Worm (Caenorhabditis elegans): ENCODE results near the gene ugt-30.

ugt-30 gene

DNA sequence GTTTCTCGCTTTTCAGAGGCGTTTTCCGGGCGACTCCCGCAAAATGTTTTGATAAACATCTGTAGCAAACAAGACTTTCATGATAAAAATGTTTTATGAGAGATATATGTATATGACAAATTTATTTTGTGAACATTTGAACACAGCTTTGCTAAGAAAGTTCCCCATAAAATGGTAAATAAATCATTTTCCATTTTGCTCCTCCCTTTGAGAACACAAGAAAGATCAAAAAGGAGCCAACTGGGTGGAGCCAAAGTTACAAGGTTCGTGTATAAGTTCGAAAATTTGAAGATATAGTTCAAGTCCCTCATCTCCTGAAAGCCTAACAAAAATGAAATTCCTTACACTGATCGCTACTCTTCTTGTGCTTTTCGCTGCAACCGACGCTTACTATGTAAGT is 34.6 kb downstream of the ugt-30 start, which contains the start of gene C01G10.17:
C01G10.17 (plus strand) TSS at position 301 of the 400 bp plus-strand sequence.
- TF ChIP-seq lin-13 (GFP tag; optimal IDR thresholded peaks at IDR 0.05), result no peak
- no peak for TF ChIP-seq nhr-42 (GFP tag; IDR thresholded peaks at IDR 0.05)

DNA sequence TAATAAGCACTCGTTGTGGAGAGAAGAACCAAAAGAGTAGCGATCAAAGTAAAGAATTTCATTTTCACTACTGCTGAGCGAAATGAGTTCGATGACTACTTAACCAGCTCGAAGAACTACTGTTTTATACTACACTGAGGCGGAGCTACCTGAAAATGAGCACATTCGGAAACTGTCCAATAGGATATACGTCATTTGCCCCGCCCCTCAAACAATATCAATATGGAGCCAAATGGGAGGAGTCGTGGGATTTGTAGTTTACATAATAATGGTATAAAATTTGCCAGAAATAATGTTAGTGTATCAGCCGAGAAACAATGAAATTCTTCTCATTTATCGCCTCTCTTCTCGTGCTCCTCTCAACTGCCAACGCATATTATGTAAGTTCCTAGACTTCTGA is 35.6 kb downstream of the ugt-30 start, which contains the start of the genes C01G10.5 and C01G10.4:
C01G10.5 (minus strand) TSS at position 101 of the 400 bp plus-strand sequence.
C01G10.4 (plus strand) TSS at position 303 of the 400 bp plus-strand sequence.
- TF ChIP-seq ceh-20 (GFP tag; IDR thresholded peaks at IDR 0.05) (no peak), snpc-1.2 (GFP tag; IDR thresholded peaks at IDR 0.05) (no peak), fkh-10 (GFP tag; optimal IDR thresholded peaks at IDR 0.05) (no peak), lim-7 (GFP tag; IDR thresholded peaks at IDR 0.05) (no peak), daf-12 (tag; optimal IDR thresholded peaks at IDR 0.05) (no peak), gei-8 (GFP tag; optimal IDR thresholded peaks at IDR 0.05) (no peak), nhr-76 (tag; optimal IDR thresholded peaks at IDR 0.05) (no peak), nhr-237 (tag; optimal IDR thresholded peaks at IDR 0.05) (no peak), nhr-42 (GFP tag; IDR thresholded peaks at IDR 0.05) (no peak), unc-39 (tag; optimal IDR thresholded peaks at IDR 0.05) (no peak), Y105C5A.15 (GFP tag; IDR thresholded peaks at IDR 0.05) (no peak), rbr-2 (tag; optimal IDR thresholded peaks at IDR 0.05) (no peak), Y5F2A.4 (GFP tag; optimal IDR thresholded peaks at IDR 0.05) (no peak), nhr-102 (tag; optimal IDR thresholded peaks at IDR 0.05) (no peak)

DNA sequence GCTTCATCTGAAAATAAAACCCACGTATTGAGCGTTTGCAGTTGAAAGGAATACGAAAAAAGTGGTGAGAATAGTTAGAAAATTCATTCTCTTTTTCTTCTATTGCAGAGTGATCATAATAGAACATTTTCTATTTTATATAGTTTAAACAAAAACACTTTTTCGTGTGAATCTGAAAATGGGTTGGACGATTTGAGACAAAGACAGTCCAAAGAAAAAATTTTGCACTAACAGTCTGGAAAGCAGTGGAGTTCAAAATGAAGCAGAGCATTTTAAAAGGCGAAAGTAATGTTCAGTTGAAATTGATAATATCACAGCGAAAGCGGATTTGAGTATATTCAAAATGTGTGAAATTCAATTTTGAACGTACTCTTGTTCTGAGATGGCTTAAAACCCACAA is 36.4 kb downstream of the ugt-30 start, which contains the start of gene C01G10.18:
C01G10.18 (minus strand) TSS at position 101 of the 400 bp plus-strand sequence.
- TF ChIP-seq F26F4.8 (GFP tag; conservative IDR thresholded peaks at IDR 0.05) (no peak), nhr-6 (tag; optimal IDR thresholded peaks at IDR 0.05) (no peak), unc-130 (GFP tag; optimal IDR thresholded peaks at IDR 0.05) (no peak), nhr-77 (tag; optimal IDR thresholded peaks at IDR 0.05) (no peak), ZK337.2 (GFP tag; IDR thresholded peaks at IDR 0.05) (no peak), attf-4 (tag; optimal IDR thresholded peaks at IDR 0.05) (no peak), ceh-44 (GFP tag; IDR thresholded peaks at IDR 0.05) (no peak), mdl-1 (tag; optimal IDR thresholded peaks at IDR 0.05) (no peak), nhr-28 (tag; optimal IDR thresholded peaks at IDR 0.05) (no peak), lin-13 (GFP tag; optimal IDR thresholded peaks at IDR 0.05) (no peak), unc-62 (GFP tag; optimal IDR thresholded peaks at IDR 0.05 in 1 of 2) (no peak), unc-62 (tag; optimal IDR thresholded peaks at IDR 0.05) (no peak)

DNA sequence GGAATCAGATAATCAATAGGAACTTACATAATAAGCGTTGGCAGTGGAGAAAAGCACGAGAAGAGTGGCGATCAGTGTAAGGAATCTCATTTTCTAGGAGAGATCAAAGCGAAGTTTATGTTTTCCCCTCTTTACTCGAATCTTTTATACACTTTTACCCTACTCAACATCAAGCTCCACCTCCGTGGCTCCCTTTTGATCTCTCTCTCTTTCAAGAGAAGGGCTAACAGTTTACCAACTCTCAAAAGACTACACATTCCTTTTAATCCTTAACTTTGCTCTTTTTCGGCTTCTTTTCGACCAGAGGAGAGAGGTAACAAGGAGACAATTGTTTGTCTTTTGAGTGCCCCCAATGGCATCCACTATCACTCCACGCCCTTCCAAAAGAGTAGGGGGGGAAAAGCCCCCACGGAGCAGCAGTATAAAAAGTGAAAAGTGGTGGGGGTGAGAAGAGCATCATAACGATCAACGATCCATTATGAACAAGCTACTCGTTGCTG is 37.8 kb downstream of the ugt-30 start, which contains the start of the genes C01G10.15 and C01G10.6:
C01G10.15 (minus strand) TSS at position 101 of the 500 bp plus-strand sequence.
C01G10.6 (plus strand) TSS at position 450 of the 500 bp plus-strand sequence.
- TF ChIP-seq pha-4 (GFP tag; IDR thresholded peaks at IDR 0.05), result no peak
- TF ChIP-seq pha-4 (tag; optimal IDR thresholded peaks at IDR 0.05), result no peak
- TF ChIP-seq Y48G9A.11 (GFP tag; IDR thresholded peaks at IDR 0.05), result no peak
- TF ChIP-seq duxl-1 (tag; optimal IDR thresholded peaks at IDR 0.05; ENCODE audit: poor library complexity), result no peak
- no peak for TF ChIP-seq rbr-2 (tag; optimal IDR thresholded peaks at IDR 0.05)
- no peak for TF ChIP-seq zag-1 (tag; optimal IDR thresholded peaks at IDR 0.05)
- TF ChIP-seq madf-9 (GFP tag; conservative IDR thresholded peaks at IDR 0.05), result no peak
- TF ChIP-seq hif-1 (tag; optimal IDR thresholded peaks at IDR 0.05), result no peak
- TF ChIP-seq aha-1 (tag), result no peak
- no peak for TF ChIP-seq egl-43 (GFP tag; IDR thresholded peaks at IDR 0.05)
- no peak for TF ChIP-seq nhr-111 (GFP tag; optimal IDR thresholded peaks at IDR 0.05)
- TF ChIP-seq dmd-6 (GFP tag; IDR thresholded peaks at IDR 0.05), result no peak
- no peak for TF ChIP-seq egl-27 (tag; optimal IDR thresholded peaks at IDR 0.05)
- TF ChIP-seq zip-2 (tag; optimal IDR thresholded peaks at IDR 0.05), result no peak

Data from whole organism, L4 larva.